Fruit fly (Drosophila melanogaster) whole organism, prepupa: ENCODE results near the gene Syx5.

Source experiments
- CG10631 ChIP-seq: fragments of 200-800 bp; sonication (Bioruptor generic); optimal IDR thresholded peaks from 2 replicates; lab custom pipeline; 2016; ENCODE audit warnings: missing biosample characterization, missing genetic modification characterization
- CG10669 ChIP-seq: fragments of 200-800 bp; sonication (Bioruptor generic); optimal IDR thresholded peaks from 3 replicates; lab custom pipeline; 2018; ENCODE audit warnings: missing biosample characterization, mild to moderate bottlenecking, missing genetic modification characterization, moderate library complexity
- CG11762 ChIP-seq: fragments of 200-800 bp; sonication (Bioruptor generic); optimal IDR thresholded peaks from 3 replicates; lab custom pipeline; 2016; ENCODE audit warnings: missing biosample characterization, missing genetic modification characterization; ENCODE audit not compliant: insufficient read depth
- CG11902 ChIP-seq: fragments of 200-800 bp; sonication (Bioruptor generic); optimal IDR thresholded peaks from 3 replicates; lab custom pipeline; 2016; ENCODE audit warnings: missing biosample characterization, missing genetic modification characterization
- CG15336 ChIP-seq: fragments of 200-800 bp; sonication (Bioruptor generic); IDR thresholded peaks from 2 replicates; pipeline ENCODE4 v1.3.6; 2022; ENCODE audit warnings: missing biosample characterization, missing genetic modification characterization
- CG1621 ChIP-seq: fragments of 200-800 bp; sonication (Bioruptor generic); optimal IDR thresholded peaks from 3 replicates; lab custom pipeline; 2018; ENCODE audit warnings: missing biosample characterization, mild to moderate bottlenecking, missing genetic modification characterization
- CG31627 ChIP-seq: fragments of 200-800 bp; sonication (Bioruptor generic); optimal IDR thresholded peaks from 3 replicates; lab custom pipeline; 2016; ENCODE audit warnings: missing biosample characterization, missing genetic modification characterization
- CG32006 ChIP-seq: fragments of 200-800 bp; sonication (Bioruptor generic); optimal IDR thresholded peaks from 3 replicates; lab custom pipeline; 2017; ENCODE audit warnings: missing biosample characterization, mild to moderate bottlenecking, missing genetic modification characterization
- CG34406 ChIP-seq: fragments of 200-800 bp; sonication (Bioruptor generic); optimal IDR thresholded peaks from 3 replicates; lab custom pipeline; 2016; ENCODE audit warnings: missing biosample characterization, missing genetic modification characterization
- CG4318 ChIP-seq: fragments of 200-800 bp; sonication (Bioruptor generic); optimal IDR thresholded peaks from 3 replicates; lab custom pipeline; 2017; ENCODE audit warnings: missing biosample characterization, mild to moderate bottlenecking, missing genetic modification characterization
- CG6163 ChIP-seq: fragments of 200-800 bp; sonication (Bioruptor generic); IDR thresholded peaks from 3 replicates; pipeline ENCODE4 v1.3.6; 2022; ENCODE audit warnings: missing biosample characterization, missing genetic modification characterization
- CG6276 ChIP-seq: fragments of 200-800 bp; sonication (Bioruptor generic); optimal IDR thresholded peaks from 2 replicates; lab custom pipeline; 2017; ENCODE audit warnings: missing biosample characterization, mild to moderate bottlenecking, missing genetic modification characterization
- CG6792 ChIP-seq: fragments of 200-800 bp; sonication (Bioruptor generic); optimal IDR thresholded peaks from 3 replicates; lab custom pipeline; 2016; ENCODE audit warnings: missing biosample characterization, missing genetic modification characterization
- CG6808 ChIP-seq: fragments of 200-800 bp; sonication (Bioruptor generic); optimal IDR thresholded peaks from 3 replicates; lab custom pipeline; 2017; ENCODE audit warnings: missing biosample characterization, missing genetic modification characterization, mild to moderate bottlenecking, moderate library complexity, missing genetic modification reagents
- CG6854 ChIP-seq: fragments of 200-800 bp; sonication (Bioruptor generic); optimal IDR thresholded peaks from 2 replicates; lab custom pipeline; 2017; ENCODE audit warnings: missing biosample characterization, mild to moderate bottlenecking, missing genetic modification characterization
- CG7368 ChIP-seq: fragments of 200-800 bp; sonication (Bioruptor generic); optimal IDR thresholded peaks from 3 replicates; lab custom pipeline; 2016; ENCODE audit warnings: missing biosample characterization, missing genetic modification characterization
- CG8119 ChIP-seq: fragments of 200-800 bp; sonication (Bioruptor generic); IDR thresholded peaks from 3 replicates; pipeline ENCODE4 v1.3.6; 2022; ENCODE audit warnings: missing biosample characterization, missing genetic modification characterization
- CG8632 ChIP-seq: fragments of 200-800 bp; sonication (Bioruptor generic); optimal IDR thresholded peaks from 3 replicates; lab custom pipeline; 2016; ENCODE audit warnings: missing biosample characterization, missing genetic modification characterization
- CG9139 ChIP-seq: fragments of 200-800 bp; sonication (Bioruptor generic); optimal IDR thresholded peaks from 3 replicates; lab custom pipeline; 2017; ENCODE audit warnings: missing biosample characterization, mild to moderate bottlenecking, missing genetic modification characterization
- Eip75B ChIP-seq: fragments of 200-800 bp; sonication (Bioruptor generic); optimal IDR thresholded peaks from 3 replicates; lab custom pipeline; 2016; ENCODE audit warnings: missing biosample characterization, missing genetic modification characterization
- Eip78C ChIP-seq: fragments of 200-800 bp; sonication (Bioruptor generic); peaks from one replicate; lab custom pipeline; 2016; ENCODE audit warnings: missing biosample characterization, missing genetic modification characterization
- Eip93F ChIP-seq: fragments of 200-800 bp; sonication (Bioruptor generic); optimal IDR thresholded peaks from 2 replicates; lab custom pipeline; 2016; ENCODE audit warnings: missing biosample characterization, mild to moderate bottlenecking, missing genetic modification characterization
- Ets21C ChIP-seq: fragments of 200-800 bp; sonication (Bioruptor generic); optimal IDR thresholded peaks from 3 replicates; lab custom pipeline; 2016; ENCODE audit warnings: missing biosample characterization, missing genetic modification characterization
- Ets96B ChIP-seq: fragments of 200-800 bp; optimal IDR thresholded peaks from 2 replicates; lab custom pipeline; 2019; ENCODE audit warnings: missing biosample characterization, mild to moderate bottlenecking, missing genetic modification characterization, moderate library complexity
- Gug ChIP-seq: fragments of 200-800 bp; sonication (Bioruptor generic); IDR thresholded peaks from 2 replicates; pipeline ENCODE4 v1.3.6; 2022; ENCODE audit warnings: missing biosample characterization, missing genetic modification characterization
- Hr38 ChIP-seq: sonication (Bioruptor generic); optimal IDR thresholded peaks from 2 replicates; lab custom pipeline; 2016; ENCODE audit warnings: missing biosample characterization, missing genetic modification characterization
- Hr39 ChIP-seq: fragments of 200-800 bp; sonication (Bioruptor generic); optimal IDR thresholded peaks from 2 replicates; lab custom pipeline; 2016; ENCODE audit warnings: missing biosample characterization, missing genetic modification characterization
- Hr4 ChIP-seq: fragments of 200-800 bp; sonication (Bioruptor generic); optimal IDR thresholded peaks from 3 replicates; lab custom pipeline; 2016; ENCODE audit warnings: missing biosample characterization, missing genetic modification characterization
- Lpt ChIP-seq: fragments of 200-800 bp; sonication (Bioruptor generic); optimal IDR thresholded peaks from 3 replicates; lab custom pipeline; 2016; ENCODE audit warnings: missing biosample characterization, missing genetic modification characterization
- Met ChIP-seq: fragments of 200-800 bp; sonication (Bioruptor generic); optimal IDR thresholded peaks from 3 replicates; lab custom pipeline; 2016; ENCODE audit warnings: missing biosample characterization, missing genetic modification characterization
- OdsH ChIP-seq: fragments of 200-800 bp; sonication (Bioruptor generic); optimal IDR thresholded peaks from 3 replicates; lab custom pipeline; 2016; ENCODE audit warnings: missing biosample characterization, missing genetic modification characterization
- Smox ChIP-seq: fragments of 200-800 bp; sonication (Bioruptor generic); optimal IDR thresholded peaks from 3 replicates; lab custom pipeline; 2016; ENCODE audit warnings: missing biosample characterization, missing genetic modification characterization
- Sox102F ChIP-seq: fragments of 200-800 bp; sonication (Bioruptor generic); optimal IDR thresholded peaks from 2 replicates; lab custom pipeline; 2016; ENCODE audit warnings: missing biosample characterization, mild to moderate bottlenecking, missing genetic modification characterization
- Sox14 ChIP-seq: fragments of 200-800 bp; sonication (Bioruptor generic); optimal IDR thresholded peaks from 3 replicates; lab custom pipeline; 2016; ENCODE audit warnings: missing biosample characterization, missing genetic modification characterization
- Sox15 ChIP-seq: fragments of 200-800 bp; sonication (Bioruptor generic); optimal IDR thresholded peaks from 3 replicates; lab custom pipeline; 2016; ENCODE audit warnings: missing biosample characterization, missing genetic modification characterization
- achi ChIP-seq: fragments of 200-800 bp; sonication (Bioruptor generic); optimal IDR thresholded peaks from 3 replicates; lab custom pipeline; 2016; ENCODE audit warnings: missing biosample characterization, missing genetic modification characterization
- acj6 ChIP-seq: fragments of 200-800 bp; sonication (Bioruptor generic); optimal IDR thresholded peaks from 3 replicates; lab custom pipeline; 2016; ENCODE audit warnings: missing biosample characterization, missing genetic modification characterization
- cyc ChIP-seq: fragments of 200-800 bp; sonication (Bioruptor generic); optimal IDR thresholded peaks from 3 replicates; lab custom pipeline; 2016; ENCODE audit warnings: missing biosample characterization, missing genetic modification characterization
- dac ChIP-seq: fragments of 200-800 bp; sonication (Bioruptor generic); optimal IDR thresholded peaks from 2 replicates; lab custom pipeline; 2017; ENCODE audit warnings: missing biosample characterization, mild to moderate bottlenecking, missing genetic modification characterization
- dsx ChIP-seq: fragments of 200-800 bp; optimal IDR thresholded peaks from 3 replicates; lab custom pipeline; 2019; ENCODE audit warnings: missing biosample characterization, mild to moderate bottlenecking, missing genetic modification characterization, moderate library complexity; ENCODE audit not compliant: poor library complexity, severe bottlenecking
- eg ChIP-seq: fragments of 200-800 bp; sonication (Bioruptor generic); IDR thresholded peaks from 3 replicates; pipeline ENCODE4 v1.3.6; 2022; ENCODE audit warnings: missing biosample characterization, missing genetic modification characterization
- esn ChIP-seq: fragments of 200-800 bp; sonication (Bioruptor generic); optimal IDR thresholded peaks from 2 replicates; lab custom pipeline; 2016; ENCODE audit warnings: missing biosample characterization, mild to moderate bottlenecking, missing genetic modification characterization, moderate library complexity
- fd59A ChIP-seq: fragments of 200-800 bp; sonication (Bioruptor generic); optimal IDR thresholded peaks from 2 replicates; lab custom pipeline; 2017; ENCODE audit warnings: missing biosample characterization, mild to moderate bottlenecking, missing genetic modification characterization, missing genetic modification reagents
- fd85E ChIP-seq: fragments of 200-800 bp; sonication (Bioruptor generic); optimal IDR thresholded peaks from 3 replicates; lab custom pipeline; 2016; ENCODE audit warnings: missing biosample characterization, missing genetic modification characterization
- fkh ChIP-seq: fragments of 200-800 bp; sonication (Bioruptor generic); optimal IDR thresholded peaks from 3 replicates; lab custom pipeline; 2017; ENCODE audit warnings: missing biosample characterization, mild to moderate bottlenecking, missing genetic modification characterization, moderate library complexity
- lz ChIP-seq: fragments of 200-800 bp; sonication (Bioruptor generic); optimal IDR thresholded peaks from 3 replicates; lab custom pipeline; 2016; ENCODE audit warnings: missing biosample characterization, missing genetic modification characterization
- pdm3 ChIP-seq: fragments of 200-800 bp; sonication (Bioruptor generic); optimal IDR thresholded peaks from 3 replicates; lab custom pipeline; 2016; ENCODE audit warnings: missing biosample characterization, missing genetic modification characterization
- salr ChIP-seq, 2 experiments: fragments of 200-800 bp; sonication (Bioruptor generic); optimal IDR thresholded peaks; 3 replicates each; lab custom pipeline; 2016 to 2018; ENCODE audit warnings: missing biosample characterization in 2 of 2, missing genetic modification characterization in 2 of 2, mild to moderate bottlenecking in 1 of 2
- spab ChIP-seq: fragments of 200-800 bp; sonication (Bioruptor generic); optimal IDR thresholded peaks from 2 replicates; lab custom pipeline; 2017; ENCODE audit warnings: missing biosample characterization, mild to moderate bottlenecking, missing genetic modification characterization, missing genetic modification reagents
- ss ChIP-seq, 2 experiments: fragments of 200-800 bp; sonication (Bioruptor generic); optimal IDR thresholded peaks; 2 replicates in 1 of 2; 3 replicates in 1 of 2; lab custom pipeline; 2017 to 2018; ENCODE audit warnings: mild to moderate bottlenecking in 2 of 2, missing biosample characterization in 2 of 2, missing genetic modification characterization in 2 of 2, moderate library complexity in 1 of 2
- svp ChIP-seq: fragments of 200-800 bp; sonication (Bioruptor generic); peaks from one replicate; lab custom pipeline; 2016; ENCODE audit warnings: missing biosample characterization, missing genetic modification characterization
- topi ChIP-seq: fragments of 200-800 bp; sonication (Bioruptor generic); optimal IDR thresholded peaks from 3 replicates; lab custom pipeline; 2016; ENCODE audit warnings: missing biosample characterization, missing genetic modification characterization
- vri ChIP-seq: fragments of 200-800 bp; sonication (Bioruptor generic); optimal IDR thresholded peaks from 3 replicates; lab custom pipeline; 2016; ENCODE audit warnings: missing biosample characterization, mild to moderate bottlenecking, missing genetic modification characterization

The Syx5 gene

DNA sequence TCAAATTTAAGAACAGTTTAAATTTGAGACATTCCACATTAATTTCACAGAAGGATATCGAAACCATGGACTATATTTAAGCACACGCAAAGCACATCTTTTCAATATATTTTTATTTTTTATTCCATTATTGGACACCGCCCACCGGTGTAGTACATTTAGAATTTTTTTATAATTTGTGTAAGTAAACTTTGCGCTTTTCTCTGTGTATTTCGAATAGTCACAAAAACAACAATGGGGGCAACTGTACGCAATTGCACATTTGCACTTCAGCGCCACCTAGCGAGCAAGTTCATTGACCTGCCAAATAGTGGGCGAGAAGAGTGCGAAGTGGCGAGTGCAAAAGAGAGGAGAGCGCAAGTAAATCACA lies 31.4 kb upstream of the Syx5 start:
- TF ChIP-seq CG32006 (GFP tag; lab: Kevin White, UChicago) (peak; percentile 89), CG7368 (GFP tag; lab: Kevin White, UChicago) (no peak), CG6808 (GFP tag; lab: Kevin White, UChicago) (peak; percentile 18), esn (GFP tag; lab: Kevin White, UChicago) (peak; percentile 53), pdm3 (GFP tag; lab: Kevin White, UChicago) (peak; percentile 48), CG10631 (peak; percentile 50), dsx (GFP tag; lab: Kevin White, UChicago) (peak; percentile 31), CG6854 (GFP tag; lab: Kevin White, UChicago) (no peak), fkh (GFP tag; lab: Kevin White, UChicago) (no peak), dac (peak; percentile 72), Ets96B (tag; lab: Kevin White, UChicago) (peak; percentile 62), Gug (GFP tag; lab: Robert Waterston, UW) (peak; percentile 51; the same call in 1 of the 2 replicates), topi (GFP tag; lab: Kevin White, UChicago) (peak; percentile 52), Sox14 (GFP tag; lab: Kevin White, UChicago) (peak; percentile 23), acj6 (GFP tag; lab: Kevin White, UChicago) (peak; percentile 40), Met (GFP tag; lab: Kevin White, UChicago) (peak; percentile 47), eg (GFP tag; lab: Robert Waterston, UW) (peak; percentile 83), CG6276 (GFP tag; lab: Kevin White, UChicago) (peak; percentile 77), OdsH (peak; percentile 57), Sox15 (GFP tag; lab: Kevin White, UChicago) (no peak), Sox102F (GFP tag; lab: Kevin White, UChicago) (peak; percentile 49), CG6163 (GFP tag; lab: Robert Waterston, UW) (peak; percentile 83), CG4318 (GFP tag; lab: Kevin White, UChicago) (peak; percentile 85), CG11902 (GFP tag; lab: Kevin White, UChicago) (no peak), Hr39 (GFP tag; lab: Kevin White, UChicago) (peak; percentile 8), fd85E (GFP tag; lab: Kevin White, UChicago) (no peak), lz (GFP tag; lab: Kevin White, UChicago) (peak; percentile 30), Ets21C (no peak), CG11762 (GFP tag; lab: Kevin White, UChicago) (peak; percentile 14), Smox (no peak), salr (GFP tag; optimal IDR thresholded peaks at IDR 0.05; lab: Kevin White, UChicago) (peak in 1 of 2 experiments; percentile 2), vri (no peak), svp (peak; percentile 80), CG9139 (no peak), CG6792 (GFP tag; lab: Kevin White, UChicago) (no peak), achi (peak; percentile 43), CG10669 (GFP tag; lab: Kevin White, UChicago) (peak; percentile 43), CG8632 (GFP tag; lab: Kevin White, UChicago) (peak; percentile 18), cyc (GFP tag; lab: Kevin White, UChicago) (peak; percentile 11), CG8119 (GFP tag; lab: Robert Waterston, UW) (peak; percentile 81; the same call in 2 of the 3 replicates), Hr4 (GFP tag; lab: Kevin White, UChicago) (peak; percentile 90), fd59A (no peak), Eip93F (no peak), CG31627 (GFP tag; lab: Kevin White, UChicago) (peak; percentile 10), spab (GFP tag; lab: Kevin White, UChicago) (peak; percentile 23), Eip78C (GFP tag; lab: Kevin White, UChicago) (peak; percentile 86), Hr38 (GFP tag; lab: Kevin White, UChicago) (no peak), CG1621 (peak; percentile 28), Eip75B (GFP tag; lab: Kevin White, UChicago) (peak; percentile 47), CG15336 (peak; percentile 79), ss (GFP tag; optimal IDR thresholded peaks at IDR 0.05; lab: Kevin White, UChicago) (no peak), CG34406 (GFP tag; lab: Kevin White, UChicago) (peak; percentile 39), Lpt (peak; percentile 39)
